Worm (Caenorhabditis elegans) whole organism, midembryonic: ENCODE results near the gene Y17D7C.2.

Source experiments
- cog-1 ChIP-seq: sonication (generic microtip); optimal IDR thresholded peaks from 2 replicates; lab custom pipeline; 2016; ENCODE audit warnings: missing genetic modification characterization, missing compliant biosample characterization
- flt-1 ChIP-seq: fragments of 200-800 bp; sonication (Bioruptor generic); IDR thresholded peaks from 2 replicates; pipeline ENCODE4 v1.3.6; 2022; ENCODE audit warnings: missing genetic modification characterization, missing compliant biosample characterization
- klf-2 ChIP-seq: fragments of 200-800 bp; sonication (Bioruptor generic); conservative IDR thresholded peaks from 2 replicates; pipeline ENCODE4 v1.3.6; 2022; ENCODE audit warnings: missing genetic modification reagents, missing genetic modification characterization, missing compliant biosample characterization
- med-1 ChIP-seq: sonication (generic microtip); optimal IDR thresholded peaks from 2 replicates; lab custom pipeline; 2017; ENCODE audit warnings: missing genetic modification characterization, mild to moderate bottlenecking, missing compliant biosample characterization, antibody characterized with exemption, missing genetic modification reagents; ENCODE audit not compliant: insufficient read depth
- ref-1 ChIP-seq: fragments of 200-800 bp; sonication (Bioruptor generic); conservative IDR thresholded peaks from 2 replicates; pipeline ENCODE4 v1.3.6; 2022; ENCODE audit warnings: missing genetic modification reagents, missing genetic modification characterization, missing compliant biosample characterization
- tab-1 ChIP-seq: fragments of 200-800 bp; sonication (Bioruptor generic); IDR thresholded peaks from 2 replicates; pipeline ENCODE4 v1.3.6; 2022; ENCODE audit warnings: missing genetic modification characterization, missing compliant biosample characterization
- ztf-23 ChIP-seq: fragments of 200-800 bp; sonication (Bioruptor generic); IDR thresholded peaks from 2 replicates; pipeline ENCODE4 v1.3.6; 2022; ENCODE audit warnings: missing genetic modification reagents, missing genetic modification characterization, missing compliant biosample characterization
- ztf-29 ChIP-seq: fragments of 200-800 bp; sonication (Bioruptor generic); IDR thresholded peaks from 2 replicates; pipeline ENCODE4 v1.3.6; 2022; ENCODE audit warnings: missing genetic modification reagents, missing genetic modification characterization, missing compliant biosample characterization

ce11 chrV:18734381-18734780 lies 14.6 kb upstream of the Y17D7C.2 start, which contains the start of gene scl-20:
- TF ChIP-seq ztf-23 (GFP tag; lab: Robert Waterston, UW), result no peak
- TF ChIP-seq ztf-29 (GFP tag; lab: Robert Waterston, UW), result no peak
- no peak for TF ChIP-seq flt-1 (GFP tag; lab: Robert Waterston, UW)
- no peak for TF ChIP-seq klf-2
- TF ChIP-seq med-1 (GFP tag; lab: Kevin White, UChicago), result no peak
- TF ChIP-seq cog-1 (tag; lab: Kevin White, UChicago), result no peak
- no peak for TF ChIP-seq ref-1 (GFP tag; lab: Robert Waterston, UW)
- TF ChIP-seq tab-1 (GFP tag; lab: Robert Waterston, UW), result no peak
